Worm (Caenorhabditis elegans) whole organism, L1 larva: ENCODE results near the gene F40G9.8.

Experiments
- aha-1 ChIP-seq: fragments of 150-350 bp; optimal IDR thresholded peaks from 2 replicates; lab custom pipeline; 2014; ENCODE audit warnings: missing biosample characterization, missing genetic modification characterization
- aly-2 ChIP-seq: fragments of 150-350 bp; optimal IDR thresholded peaks from 2 replicates; lab custom pipeline; 2014; ENCODE audit warnings: missing biosample characterization, missing genetic modification characterization
- blmp-1 ChIP-seq: fragments of 150-350 bp; optimal IDR thresholded peaks from 2 replicates; lab custom pipeline; 2014; ENCODE audit warnings: missing biosample characterization, missing genetic modification characterization
- ceh-82 ChIP-seq, 3 experiments: fragments of 150-350 bp in 1 of 3; sonication (generic microtip) in 2 of 3; optimal IDR thresholded peaks; 2 replicates each; lab custom pipeline; 2014 to 2017; ENCODE audit warnings: missing biosample characterization in 3 of 3, missing genetic modification characterization in 3 of 3
- egl-27 ChIP-seq, 2 experiments: fragments of 150-350 bp in 1 of 2; sonication (generic microtip); optimal IDR thresholded peaks; 3 replicates each; lab custom pipeline; 2017 to 2018; ENCODE audit warnings: missing biosample characterization in 2 of 2, missing genetic modification characterization in 2 of 2, missing genetic modification reagents in 2 of 2
- ets-5 ChIP-seq: fragments of 200-800 bp; sonication (Bioruptor generic); IDR thresholded peaks from 2 replicates; pipeline ENCODE4 v1.3.6; 2022; ENCODE audit warnings: missing genetic modification characterization, missing compliant biosample characterization
- fos-1 ChIP-seq: fragments of 150-350 bp; optimal IDR thresholded peaks from 2 replicates; lab custom pipeline; 2014; ENCODE audit warnings: missing biosample characterization, missing genetic modification characterization
- hpl-2 ChIP-seq: fragments of 150-350 bp; optimal IDR thresholded peaks from 2 replicates; lab custom pipeline; 2014; ENCODE audit warnings: missing biosample characterization, missing genetic modification reagents, missing genetic modification characterization
- nhr-71 ChIP-seq: sonication (generic microtip); optimal IDR thresholded peaks from 2 replicates; lab custom pipeline; 2016; ENCODE audit warnings: mild to moderate bottlenecking, missing genetic modification characterization, moderate library complexity, missing compliant biosample characterization
- skn-1 ChIP-seq: fragments of 150-350 bp; optimal IDR thresholded peaks from 2 replicates; lab custom pipeline; 2014; ENCODE audit warnings: missing biosample characterization, missing genetic modification characterization
- sox-4 ChIP-seq: sonication (generic microtip); optimal IDR thresholded peaks from 2 replicates; lab custom pipeline; 2016; ENCODE audit warnings: missing genetic modification characterization, missing compliant biosample characterization
- tbx-2 ChIP-seq: sonication (generic microtip); optimal IDR thresholded peaks from 2 replicates; lab custom pipeline; 2016; ENCODE audit warnings: missing genetic modification characterization, missing compliant biosample characterization

ce11 chrIII:207023-207422 is 42.3 kb upstream of the F40G9.8 start, which contains the start of gene W10C4.1:
- TF ChIP-seq hpl-2 (no peak), aha-1 (tag; lab: Kevin White, UChicago) (no peak), blmp-1 (tag; lab: Kevin White, UChicago) (no peak), egl-27 (tag; optimal IDR thresholded peaks at IDR 0.05; lab: Kevin White, UChicago) (no peak), nhr-71 (no peak), tbx-2 (tag; lab: Kevin White, UChicago) (no peak), aly-2 (no peak), skn-1 (no peak), ets-5 (GFP tag; lab: Robert Waterston, UW) (no peak), sox-4 (no peak), fos-1 (tag; lab: Kevin White, UChicago) (no peak), ceh-82 (tag; optimal IDR thresholded peaks at IDR 0.05; lab: Kevin White, UChicago) (no peak)
